Worm (Caenorhabditis elegans): Measurements from ENCODE around the gene npr-11.

DNA sequence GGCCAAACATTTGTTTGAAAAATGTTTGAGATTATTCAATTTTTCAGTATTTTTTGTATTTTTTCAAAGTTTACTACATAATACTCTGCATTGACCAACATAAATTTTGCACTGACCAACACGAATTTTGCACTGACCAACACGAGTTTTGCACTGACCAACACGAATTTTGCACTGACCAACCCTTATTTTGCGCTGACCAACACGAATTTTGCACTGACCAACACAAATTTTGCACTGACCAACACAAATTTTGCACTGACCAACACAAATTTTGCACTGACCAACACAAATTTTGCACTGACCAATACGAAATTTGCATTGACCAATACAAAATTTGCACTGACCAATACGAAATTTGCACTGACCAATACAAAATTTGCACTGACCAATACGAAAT, 37.4 kb upstream of the npr-11 start:
- no peak for TF ChIP-seq unc-62 (GFP tag; optimal IDR thresholded peaks at IDR 0.05)
- TF ChIP-seq sem-4 (tag; optimal IDR thresholded peaks at IDR 0.05), result no peak
- TF ChIP-seq lin-39 (tag; optimal IDR thresholded peaks at IDR 0.05), result no peak
- TF ChIP-seq lin-13 (GFP tag; optimal IDR thresholded peaks at IDR 0.05), result no peak
- no peak for TF ChIP-seq zag-1 (tag; optimal IDR thresholded peaks at IDR 0.05)
- no peak for TF ChIP-seq ztf-4 (tag; optimal IDR thresholded peaks at IDR 0.05)
- no peak for TF ChIP-seq ama-1 (optimal IDR thresholded peaks at IDR 0.05)

All from whole organism, L2 larva.